Worm (Caenorhabditis elegans): ENCODE data around the gene T01C8.3.

T01C8.3 gene

DNA sequence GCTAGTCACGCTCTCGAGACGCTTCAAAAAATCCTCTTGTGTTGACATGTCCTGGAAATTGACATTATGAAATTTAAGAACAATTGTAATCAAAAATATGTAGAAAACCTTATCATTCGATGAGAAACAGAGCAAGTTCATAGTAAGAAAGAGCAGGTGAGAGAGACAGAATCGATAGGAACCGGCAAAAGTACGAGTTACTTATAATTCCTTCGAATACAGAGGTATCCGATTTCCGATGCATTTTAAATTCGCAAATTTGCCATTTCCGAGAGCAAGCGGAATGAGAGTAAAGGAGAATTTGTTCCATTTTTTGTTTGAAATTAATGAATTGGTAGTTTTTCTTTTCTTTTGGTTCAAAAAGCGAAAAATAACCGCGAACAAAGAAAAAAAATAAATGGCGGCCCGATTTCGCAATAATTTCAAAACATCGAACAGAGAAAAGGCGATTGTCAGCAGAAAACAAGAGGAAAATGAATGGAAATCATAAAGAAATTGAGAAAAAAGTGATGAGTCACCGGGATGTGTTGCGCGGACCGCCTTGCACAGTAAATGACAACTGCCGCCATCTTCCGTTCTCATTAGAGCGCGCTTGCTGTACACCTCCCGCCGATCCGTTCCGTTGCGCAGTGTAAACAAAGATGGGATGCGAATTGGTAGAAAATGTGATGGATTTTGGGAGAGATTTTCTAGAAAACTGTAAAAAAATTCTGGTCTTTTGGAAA lies 30.8 kb upstream of the T01C8.3 start, which contains the start of gene cas-1:
Gene cas-1 (minus strand): TSS at position 51 of the 725 bp plus-strand sequence.
- peak; percentile 13 for TF ChIP-seq jun-1 (tag; optimal IDR thresholded peaks at IDR 0.05)
- peak; percentile 17 for TF ChIP-seq fkh-8 (tag; optimal IDR thresholded peaks at IDR 0.05)
- peak; percentile 30 for TF ChIP-seq blmp-1 (tag; optimal IDR thresholded peaks at IDR 0.05)
- TF ChIP-seq nhr-76 (tag; optimal IDR thresholded peaks at IDR 0.05): no peak
- TF ChIP-seq aha-1 (tag; optimal IDR thresholded peaks at IDR 0.05): no peak
- TF ChIP-seq isw-1 (GFP tag; IDR thresholded peaks at IDR 0.05): no peak
- no peak for TF ChIP-seq lin-39 (tag; optimal IDR thresholded peaks at IDR 0.05)
- no peak for TF ChIP-seq C34B4.2 (tag; optimal IDR thresholded peaks at IDR 0.05)
- TF ChIP-seq lin-35 (GFP tag; optimal IDR thresholded peaks at IDR 0.05): peak; percentile 25 to 53
- TF ChIP-seq zip-4 (GFP tag; optimal IDR thresholded peaks at IDR 0.05): peak; percentile 85
- peak; percentile 33 to 48 for TF ChIP-seq efl-1 (optimal IDR thresholded peaks at IDR 0.05)
- peak; percentile 25 to 91 for TF ChIP-seq efl-1 (GFP tag; optimal IDR thresholded peaks at IDR 0.05 in 1 of 2)
- TF ChIP-seq alr-1 (tag; optimal IDR thresholded peaks at IDR 0.05; ENCODE audit: borderline replicate concordance): no peak
- TF ChIP-seq C16A3.4 (tag; optimal IDR thresholded peaks at IDR 0.05): peak; percentile 3
- TF ChIP-seq nhr-84 (tag; optimal IDR thresholded peaks at IDR 0.05): no peak
- TF ChIP-seq lin-14 (GFP tag; optimal IDR thresholded peaks at IDR 0.05): peak; percentile 88
- no peak for TF ChIP-seq nhr-28 (tag; optimal IDR thresholded peaks at IDR 0.05)
- no peak for TF ChIP-seq egl-13 (tag; optimal IDR thresholded peaks at IDR 0.05)
- TF ChIP-seq sup-37 (GFP tag; optimal IDR thresholded peaks at IDR 0.05): no peak
- no peak for TF ChIP-seq lir-3 (tag; optimal IDR thresholded peaks at IDR 0.05; ENCODE audit: poor library complexity)
- TF ChIP-seq snu-23 (GFP tag; optimal IDR thresholded peaks at IDR 0.05): peak; percentile 39
- TF ChIP-seq lsy-2 (tag; optimal IDR thresholded peaks at IDR 0.05): peak in 1 of 2 experiments; percentile 31
- TF ChIP-seq fos-1 (tag; optimal IDR thresholded peaks at IDR 0.05): peak; percentile 42
- TF ChIP-seq ceh-90 (tag; optimal IDR thresholded peaks at IDR 0.05): no peak
- peak; percentile 60 for TF ChIP-seq skn-1 (tag; optimal IDR thresholded peaks at IDR 0.05)
- TF ChIP-seq nhr-90 (tag; optimal IDR thresholded peaks at IDR 0.05; ENCODE audit: poor library complexity): no peak
- TF ChIP-seq snpc-4 (tag; optimal IDR thresholded peaks at IDR 0.05): no peak
- TF ChIP-seq nhr-237 (tag; optimal IDR thresholded peaks at IDR 0.05): no peak
- TF ChIP-seq nhr-71 (tag; optimal IDR thresholded peaks at IDR 0.05): peak; percentile 28
- TF ChIP-seq hlh-4 (tag; optimal IDR thresholded peaks at IDR 0.05): no peak
- TF ChIP-seq ceh-82 (tag; optimal IDR thresholded peaks at IDR 0.05): peak in 1 of 3 experiments; percentile 38
- TF ChIP-seq nhr-20 (tag; optimal IDR thresholded peaks at IDR 0.05): peak; percentile 19
- TF ChIP-seq ama-1 (optimal IDR thresholded peaks at IDR 0.05): no peak
- no peak for TF ChIP-seq lin-13 (GFP tag; optimal IDR thresholded peaks at IDR 0.05)
- TF ChIP-seq Y116A8C.19 (tag; optimal IDR thresholded peaks at IDR 0.05; ENCODE audit: borderline replicate concordance): no peak
- peak; percentile 3 to 50 (median 40) for TF ChIP-seq dpl-1 (GFP tag; optimal IDR thresholded peaks at IDR 0.05)
- TF ChIP-seq unc-62 (GFP tag; optimal IDR thresholded peaks at IDR 0.05): no peak
- TF ChIP-seq ztf-4 (tag; optimal IDR thresholded peaks at IDR 0.05): no peak
- TF ChIP-seq unc-98 (GFP tag; IDR thresholded peaks at IDR 0.05): no peak
- no peak for TF ChIP-seq vab-15 (tag; optimal IDR thresholded peaks at IDR 0.05)
- TF ChIP-seq xbp-1 (tag; optimal IDR thresholded peaks at IDR 0.05): no peak
- TF ChIP-seq fkh-4 (tag; optimal IDR thresholded peaks at IDR 0.05; ENCODE audit: borderline replicate concordance): no peak
- TF ChIP-seq mef-2 (tag; optimal IDR thresholded peaks at IDR 0.05): no peak

DNA sequence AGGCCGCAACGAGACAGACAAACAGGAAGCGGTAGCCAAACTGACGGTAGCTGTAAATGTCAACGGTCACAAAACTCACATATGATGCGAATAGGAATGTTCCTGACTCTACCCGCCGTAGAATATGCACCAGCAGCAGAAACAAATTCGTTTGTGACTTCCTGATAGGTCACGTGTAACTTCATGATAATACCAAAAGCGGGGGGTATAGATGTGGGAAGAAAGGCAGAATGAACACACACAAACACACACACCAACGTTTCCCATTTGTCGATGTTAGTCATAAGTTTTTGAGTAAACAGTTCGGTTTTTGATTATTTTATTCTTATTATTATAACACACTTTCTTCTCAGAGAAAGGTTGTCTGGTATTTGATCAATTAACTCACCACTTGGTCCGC lies 30.1 kb upstream of the T01C8.3 start:
- TF ChIP-seq nhr-90 (tag; optimal IDR thresholded peaks at IDR 0.05; ENCODE audit: poor library complexity) (peak; percentile 6), ceh-90 (tag; optimal IDR thresholded peaks at IDR 0.05) (no peak), unc-62 (GFP tag; optimal IDR thresholded peaks at IDR 0.05) (no peak), efl-1 (optimal IDR thresholded peaks at IDR 0.05) (no peak), efl-1 (GFP tag; optimal IDR thresholded peaks at IDR 0.05 in 1 of 2) (peak in 1 of 2 experiments; percentile 92), lin-35 (GFP tag; optimal IDR thresholded peaks at IDR 0.05) (peak in 1 of 2 experiments; percentile 38), elt-2 (tag; optimal IDR thresholded peaks at IDR 0.05) (peak; percentile 56)
